Worm (Caenorhabditis elegans): ENCODE measurements around the gene T26G10.5.

DNA sequence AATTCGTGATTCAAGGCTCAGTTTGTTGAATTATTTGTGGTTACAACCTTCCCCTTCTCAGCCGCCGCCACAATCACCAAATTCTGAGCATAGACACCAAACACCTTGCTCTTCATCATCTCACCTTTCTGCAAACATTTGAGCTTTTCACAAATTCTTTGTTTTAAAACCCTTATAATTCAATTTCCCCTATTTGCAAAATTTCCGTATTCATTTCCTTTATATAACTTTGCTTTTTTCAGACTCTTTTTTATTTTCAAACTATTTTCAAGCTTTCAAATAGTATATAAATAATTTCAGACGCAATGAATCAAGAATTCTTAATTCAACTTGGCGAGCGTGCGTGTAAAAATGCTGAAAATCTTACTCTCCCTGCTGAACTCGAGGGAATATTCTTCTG lies 42.7 kb downstream of the T26G10.5 start, which contains the start of gene tkr-1:
- no peak for TF ChIP-seq flt-1 (GFP tag; IDR thresholded peaks at IDR 0.05)
- TF ChIP-seq cog-1 (tag; optimal IDR thresholded peaks at IDR 0.05), result no peak
- TF ChIP-seq ztf-23 (GFP tag; IDR thresholded peaks at IDR 0.05), result no peak
- TF ChIP-seq med-1 (GFP tag; optimal IDR thresholded peaks at IDR 0.05; ENCODE audit: insufficient read depth), result no peak
- no peak for TF ChIP-seq ztf-29 (GFP tag; IDR thresholded peaks at IDR 0.05)
- TF ChIP-seq klf-2 (GFP tag; conservative IDR thresholded peaks at IDR 0.05), result no peak
- no peak for TF ChIP-seq ref-1 (GFP tag; conservative IDR thresholded peaks at IDR 0.05)
- TF ChIP-seq tab-1 (GFP tag; IDR thresholded peaks at IDR 0.05), result no peak
- TF ChIP-seq T22C8.4 (GFP tag; IDR thresholded peaks at IDR 0.05), result no peak

Data from whole organism, midembryonic.